Fruit fly (Drosophila melanogaster): Measurements from ENCODE around the gene CG8191.

DNA sequence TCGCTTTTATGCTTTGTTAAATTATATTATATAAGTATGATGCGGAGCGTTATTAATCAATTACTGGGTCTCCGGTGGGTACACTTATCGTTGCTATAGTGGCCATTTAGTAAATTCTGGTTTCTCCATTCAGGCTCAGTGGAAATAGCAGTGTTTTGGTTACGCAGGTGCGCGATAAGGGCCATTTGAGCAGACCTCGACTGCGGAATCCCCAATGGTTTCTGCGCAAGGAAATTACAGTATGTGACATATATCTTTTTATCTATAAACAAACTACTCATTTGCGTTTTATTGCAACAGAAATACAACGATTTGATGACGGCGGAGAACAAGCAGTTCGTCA is 29.3 kb downstream of the CG8191 start:
- TF ChIP-seq CG8478 (optimal IDR thresholded peaks at IDR 0.05), result no peak
- TF ChIP-seq CTCF (optimal IDR thresholded peaks at IDR 0.05), result no peak
